Worm (Caenorhabditis elegans): ENCODE measurements around the gene R105.1.
A peak's percentile ranks its signal among the peaks of the same experiment; 100 is the strongest.

R105.1 gene

ce11 chrIV:4660151-4661041 lies 26.9 kb downstream of the R105.1 start, which contains the start of the genes F29B9.11 and jmjd-1.2 (continued):
- TF ChIP-seq lag-1 (GFP tag; IDR thresholded peaks at IDR 0.05) (no peak), repo-1 (tag; optimal IDR thresholded peaks at IDR 0.05) (no peak), ztf-26 (tag; optimal IDR thresholded peaks at IDR 0.05) (peak; percentile 81), attf-6 (GFP tag; IDR thresholded peaks at IDR 0.05) (no peak), snpc-4 (GFP tag; optimal IDR thresholded peaks at IDR 0.05) (peak; percentile 51), snpc-4 (tag; optimal IDR thresholded peaks at IDR 0.05) (peak; percentile 14 to 83 (median 77)), snpc-1.3 (tag; optimal IDR thresholded peaks at IDR 0.05; ENCODE audit: insufficient read depth) (peak; percentile 50), attf-3 (GFP tag; conservative IDR thresholded peaks at IDR 0.05) (peak; percentile 73), aptf-3 (GFP tag; IDR thresholded peaks at IDR 0.05) (no peak), cebp-2 (GFP tag; IDR thresholded peaks at IDR 0.05) (no peak), ceh-100 (GFP tag; IDR thresholded peaks at IDR 0.05) (peak; percentile 99), Y95B8A.8 (GFP tag; IDR thresholded peaks at IDR 0.05) (peak; percentile 83), bed-1 (GFP tag; IDR thresholded peaks at IDR 0.05) (no peak), ceh-27 (GFP tag; optimal IDR thresholded peaks at IDR 0.05) (peak; percentile 91), F22D6.2 (tag; optimal IDR thresholded peaks at IDR 0.05) (peak; percentile 68), B0019.2 (GFP tag; conservative IDR thresholded peaks at IDR 0.05) (peak; percentile 61; the same call in 1 of the 2 replicates), aptf-2 (GFP tag; conservative IDR thresholded peaks at IDR 0.05) (peak; percentile 76), mxl-1 (tag; optimal IDR thresholded peaks at IDR 0.05) (no peak), egl-18 (GFP tag; IDR thresholded peaks at IDR 0.05) (no peak), Y53G8AR.9 (GFP tag; conservative IDR thresholded peaks at IDR 0.05) (peak; percentile 89), B0261.1 (tag; optimal IDR thresholded peaks at IDR 0.05) (peak; percentile 13), F52B5.7 (tag; optimal IDR thresholded peaks at IDR 0.05) (no peak), F57A8.1 (GFP tag; optimal IDR thresholded peaks at IDR 0.05) (no peak), ztf-6 (GFP tag; IDR thresholded peaks at IDR 0.05) (no peak), nhr-80 (tag; optimal IDR thresholded peaks at IDR 0.05) (peak; percentile 68), nfya-2 (GFP tag; IDR thresholded peaks at IDR 0.05) (no peak), cebp-1 (GFP tag; IDR thresholded peaks at IDR 0.05) (peak; percentile 63; the same call in 1 of the 2 replicates), cebp-1 (tag; optimal IDR thresholded peaks at IDR 0.05) (peak; percentile 86), D2030.7 (GFP tag; IDR thresholded peaks at IDR 0.05) (peak; percentile 85), madf-3 (GFP tag; IDR thresholded peaks at IDR 0.05) (peak; percentile 75; the same call in 1 of the 2 replicates), C06A6.2 (GFP tag; conservative IDR thresholded peaks at IDR 0.05) (peak; percentile 77), lir-1 (GFP tag; conservative IDR thresholded peaks at IDR 0.05) (peak; percentile 80), Y79H2A.3 (GFP tag; conservative IDR thresholded peaks at IDR 0.05) (0 out of 2 replicates have a peak, but pooled peaks have one; percentile 60), mcd-1 (GFP tag; IDR thresholded peaks at IDR 0.05) (peak; percentile 90), sea-2 (GFP tag; IDR thresholded peaks at IDR 0.05) (0 out of 2 replicates have a peak, but pooled peaks have one; percentile 23)

DNA sequence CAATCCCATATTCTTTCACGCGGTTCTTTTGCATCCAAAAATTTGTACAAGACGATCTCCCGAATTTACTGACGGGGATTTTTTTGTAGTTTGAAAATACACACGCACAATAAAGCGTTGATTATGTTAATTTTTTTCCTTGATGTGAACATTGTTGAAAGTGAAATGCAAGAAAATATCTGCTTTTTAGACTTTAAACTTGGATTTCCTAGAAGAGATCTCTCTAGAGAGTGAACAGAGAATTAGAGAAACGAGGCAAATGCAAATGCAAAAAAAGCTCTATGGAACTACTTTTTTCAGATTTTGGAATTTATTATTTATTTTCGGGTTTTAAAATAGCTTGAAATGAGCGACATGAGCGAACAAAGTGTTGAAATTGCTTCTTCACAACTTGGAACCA lies 31.6 kb downstream of the R105.1 start, which contains the start of gene F29B9.1:
Gene F29B9.1, plus strand, starts transcription at position 301 of the 400 bp plus-strand sequence.
- peak; percentile 3 for TF ChIP-seq lin-54 (GFP tag; optimal IDR thresholded peaks at IDR 0.05)
- TF ChIP-seq snpc-1.3 (tag; optimal IDR thresholded peaks at IDR 0.05; ENCODE audit: insufficient read depth) = peak; percentile 25
- no peak for TF ChIP-seq pbrm-1 (GFP tag; IDR thresholded peaks at IDR 0.05)
- TF ChIP-seq F22D6.2 (tag; optimal IDR thresholded peaks at IDR 0.05) = no peak
- no peak for TF ChIP-seq snpc-4 (GFP tag; optimal IDR thresholded peaks at IDR 0.05)
- peak in 1 of 4 experiments; percentile 26 for TF ChIP-seq snpc-4 (tag; optimal IDR thresholded peaks at IDR 0.05)
- peak; percentile 15 for TF ChIP-seq repo-1 (tag; optimal IDR thresholded peaks at IDR 0.05)
- TF ChIP-seq F33H1.4 (GFP tag; IDR thresholded peaks at IDR 0.05) = 0 out of 2 replicates have a peak, but pooled peaks have one; percentile 29
